Worm (Caenorhabditis elegans) whole organism, L4 larva: Measurements from ENCODE around the gene C27H5.2.

Source experiments
- F37D6.2 ChIP-seq: sonication (generic microtip); optimal IDR thresholded peaks from 2 replicates; lab custom pipeline; 2016; ENCODE audit warnings: mild to moderate bottlenecking, missing genetic modification characterization, missing compliant biosample characterization
- ceh-82 ChIP-seq: sonication (generic microtip); optimal IDR thresholded peaks from 2 replicates; lab custom pipeline; 2017; ENCODE audit warnings: missing biosample characterization, missing genetic modification characterization
- dpl-1 ChIP-seq: fragments of 150-350 bp; optimal IDR thresholded peaks from 2 replicates; lab custom pipeline; 2014; ENCODE audit warnings: missing biosample characterization, missing genetic modification reagents, missing genetic modification characterization
- mep-1 ChIP-seq: fragments of 150-350 bp; sonication (generic microtip); optimal IDR thresholded peaks from 3 replicates; lab custom pipeline; 2014; ENCODE audit warnings: missing biosample characterization, missing genetic modification characterization
- nhr-76 ChIP-seq: fragments of 150-350 bp; optimal IDR thresholded peaks from 2 replicates; lab custom pipeline; 2014; ENCODE audit warnings: missing biosample characterization, missing genetic modification characterization
- php-3 ChIP-seq: fragments of 200-800 bp; sonication (Bioruptor generic); IDR thresholded peaks from 2 replicates; pipeline ENCODE4 v1.3.6; 2022; ENCODE audit warnings: missing genetic modification reagents, missing genetic modification characterization, missing compliant biosample characterization
- sdz-12 ChIP-seq: fragments of 200-800 bp; sonication (Bioruptor generic); optimal IDR thresholded peaks from 2 replicates; lab custom pipeline; 2018; ENCODE audit warnings: mild to moderate bottlenecking, missing genetic modification characterization, missing compliant biosample characterization
- unc-130 ChIP-seq: sonication (generic microtip); optimal IDR thresholded peaks from 2 replicates; lab custom pipeline; 2016; ENCODE audit warnings: missing genetic modification reagents, missing genetic modification characterization, missing compliant biosample characterization
- ztf-11 ChIP-seq: fragments of 150-350 bp; optimal IDR thresholded peaks from 2 replicates; lab custom pipeline; 2014; ENCODE audit warnings: missing biosample characterization, missing genetic modification characterization
- ztf-7 ChIP-seq: fragments of 150-350 bp; optimal IDR thresholded peaks from 2 replicates; lab custom pipeline; 2014; ENCODE audit warnings: missing biosample characterization, missing genetic modification characterization

DNA sequence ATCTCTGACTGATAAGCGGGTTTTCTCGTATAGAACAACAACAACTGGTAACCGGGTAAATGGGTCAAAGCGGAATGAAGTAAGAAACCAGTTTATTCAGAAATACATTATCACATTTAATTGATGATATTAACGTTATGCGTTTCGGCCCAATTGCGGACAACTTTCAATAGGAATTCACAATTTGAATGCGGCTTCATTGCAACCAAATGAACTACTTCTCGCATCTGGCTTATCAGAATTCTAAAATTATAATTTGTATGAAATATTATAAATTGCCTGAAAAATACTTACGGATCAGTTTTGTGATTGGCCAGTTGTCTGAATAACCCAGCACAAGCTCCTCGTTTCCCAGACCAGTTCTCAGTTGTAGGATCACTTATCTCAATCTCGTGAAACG, 13.3 kb downstream of the C27H5.2 start, which contains the start of gene col-36:
- TF ChIP-seq F37D6.2, result no peak
- TF ChIP-seq ztf-7 (tag; lab: Kevin White, UChicago), result no peak
- no peak for TF ChIP-seq ceh-82 (tag; lab: Kevin White, UChicago)
- no peak for TF ChIP-seq mep-1
- TF ChIP-seq ztf-11, result no peak
- no peak for TF ChIP-seq unc-130 (GFP tag; lab: Kevin White, UChicago)
- no peak for TF ChIP-seq sdz-12 (GFP tag; lab: Kevin White, UChicago)
- TF ChIP-seq php-3, result no peak
- no peak for TF ChIP-seq nhr-76
- no peak for TF ChIP-seq dpl-1 (GFP tag; lab: Kevin White, UChicago)
